Fruit fly (Drosophila melanogaster) whole organism, embryonic: ENCODE measurements around the gene Mlp84B.

Experiments used
- Atf3 ChIP-seq: fragments of 200-800 bp; sonication (Bioruptor generic); optimal IDR thresholded peaks from 3 replicates; lab custom pipeline; 2016; ENCODE audit warnings: missing biosample characterization, missing genetic modification characterization
- CG10543 ChIP-seq: fragments of 200-800 bp; sonication (Bioruptor generic); optimal IDR thresholded peaks from 3 replicates; lab custom pipeline; 2017; ENCODE audit warnings: missing biosample characterization, mild to moderate bottlenecking, missing genetic modification characterization, moderate library complexity
- CG12659 ChIP-seq: fragments of 200-800 bp; sonication (Bioruptor generic); optimal IDR thresholded peaks from 3 replicates; lab custom pipeline; 2017; ENCODE audit warnings: mild to moderate bottlenecking, missing biosample characterization, missing genetic modification reagents, missing genetic modification characterization
- CG13296 ChIP-seq: fragments of 200-800 bp; sonication (Bioruptor generic); optimal IDR thresholded peaks from 3 replicates; lab custom pipeline; 2018; ENCODE audit warnings: missing biosample characterization, mild to moderate bottlenecking, missing genetic modification characterization
- CG14441 ChIP-seq: fragments of 200-800 bp; sonication (Bioruptor generic); IDR thresholded peaks from 2 replicates; pipeline ENCODE4 v1.3.6; 2022; ENCODE audit warnings: missing biosample characterization, missing genetic modification characterization
- CG1603 ChIP-seq: fragments of 200-800 bp; sonication (Bioruptor generic); optimal IDR thresholded peaks from 2 replicates; lab custom pipeline; 2019; ENCODE audit warnings: missing biosample characterization, mild to moderate bottlenecking, missing genetic modification characterization, moderate library complexity
- CG1647 ChIP-seq: fragments of 200-800 bp; sonication (Bioruptor generic); optimal IDR thresholded peaks from 3 replicates; lab custom pipeline; 2016; ENCODE audit warnings: missing biosample characterization, missing genetic modification characterization
- CG17385 ChIP-seq: fragments of 200-800 bp; sonication (Bioruptor generic); optimal IDR thresholded peaks from 3 replicates; lab custom pipeline; 2018; ENCODE audit warnings: missing biosample characterization, mild to moderate bottlenecking, missing genetic modification characterization
- CG1832 ChIP-seq: fragments of 200-800 bp; sonication (Bioruptor generic); optimal IDR thresholded peaks from 2 replicates; lab custom pipeline; 2017; ENCODE audit warnings: missing biosample characterization, mild to moderate bottlenecking, missing genetic modification characterization, inconsistent platforms
- CG2129 ChIP-seq: fragments of 200-800 bp; sonication (Bioruptor generic); IDR thresholded peaks from 2 replicates; pipeline ENCODE4 v1.3.6; 2022; ENCODE audit warnings: missing biosample characterization, missing genetic modification characterization; ENCODE audit not compliant: partially characterized antibody
- CG32767 ChIP-seq: fragments of 200-800 bp; sonication (Bioruptor generic); IDR thresholded peaks from 2 replicates; pipeline ENCODE4 v1.3.6; 2022; ENCODE audit warnings: missing biosample characterization, missing genetic modification characterization
- CG4360 ChIP-seq: fragments of 200-800 bp; sonication (Bioruptor generic); IDR thresholded peaks from 2 replicates; pipeline ENCODE4 v1.3.6; 2022; ENCODE audit warnings: missing biosample characterization, missing genetic modification characterization
- CG4854 ChIP-seq: fragments of 200-800 bp; sonication (Bioruptor generic); optimal IDR thresholded peaks from 2 replicates; lab custom pipeline; 2016; ENCODE audit warnings: missing biosample characterization, missing genetic modification characterization, inconsistent platforms
- CG5953 ChIP-seq: fragments of 200-800 bp; sonication (Bioruptor generic); IDR thresholded peaks from 2 replicates; pipeline ENCODE4 v1.3.6; 2022; ENCODE audit warnings: missing biosample characterization, missing genetic modification characterization
- CG6175 ChIP-seq: fragments of 200-800 bp; sonication (Bioruptor generic); IDR thresholded peaks from 3 replicates; pipeline ENCODE4 v1.3.6; 2022; ENCODE audit warnings: missing biosample characterization, missing genetic modification characterization
- CG6813 ChIP-seq: fragments of 200-800 bp; sonication (Bioruptor generic); optimal IDR thresholded peaks from 2 replicates; lab custom pipeline; 2017; ENCODE audit warnings: missing biosample characterization, missing genetic modification characterization, mild to moderate bottlenecking, moderate library complexity, missing genetic modification reagents
- CG7372 ChIP-seq: fragments of 200-800 bp; sonication (Bioruptor generic); IDR thresholded peaks from 2 replicates; pipeline ENCODE4 v1.3.6; 2022; ENCODE audit warnings: missing biosample characterization, missing genetic modification characterization
- CG8290 ChIP-seq, 3 experiments: fragments of 200-800 bp; sonication (Bioruptor generic); optimal IDR thresholded peaks; 2 replicates each; lab custom pipeline; 2016 to 2019; ENCODE audit warnings: missing biosample characterization in 3 of 3, missing genetic modification characterization in 3 of 3, mild to moderate bottlenecking in 2 of 3, moderate library complexity in 1 of 3
- CG8388 ChIP-seq: fragments of 200-800 bp; sonication (Bioruptor generic); optimal IDR thresholded peaks from 2 replicates; lab custom pipeline; 2019; ENCODE audit warnings: missing biosample characterization, mild to moderate bottlenecking, missing genetic modification characterization, moderate library complexity
- CG8765 ChIP-seq: fragments of 200-800 bp; sonication (Bioruptor generic); IDR thresholded peaks from 2 replicates; pipeline ENCODE4 v1.3.6; 2022; ENCODE audit warnings: missing biosample characterization, missing genetic modification characterization
- CG9817 ChIP-seq: fragments of 200-800 bp; sonication (Bioruptor generic); optimal IDR thresholded peaks from 2 replicates; lab custom pipeline; 2018; ENCODE audit warnings: missing biosample characterization, mild to moderate bottlenecking, missing genetic modification characterization, moderate library complexity
- Chrac-16 ChIP-seq: fragments of 200-800 bp; sonication (Bioruptor generic); optimal IDR thresholded peaks from 3 replicates; lab custom pipeline; 2016; ENCODE audit warnings: missing biosample characterization, missing genetic modification characterization
- Dll ChIP-seq: fragments of 200-800 bp; sonication (Bioruptor generic); IDR thresholded peaks from 4 replicates; pipeline ENCODE4 v1.3.6; 2022; ENCODE audit warnings: missing biosample characterization, missing genetic modification characterization; ENCODE audit not compliant: partially characterized antibody
- ERR ChIP-seq: fragments of 200-800 bp; sonication (Bioruptor generic); optimal IDR thresholded peaks from 2 replicates; lab custom pipeline; 2016; ENCODE audit warnings: missing biosample characterization, missing genetic modification characterization
- Elba2 ChIP-seq: fragments of 200-800 bp; sonication (Bioruptor generic); optimal IDR thresholded peaks from 3 replicates; lab custom pipeline; 2016; ENCODE audit warnings: missing biosample characterization, missing genetic modification characterization
- Ets97D ChIP-seq: fragments of 200-800 bp; sonication (Bioruptor generic); optimal IDR thresholded peaks from 3 replicates; lab custom pipeline; 2016; ENCODE audit warnings: missing biosample characterization, missing genetic modification characterization
- GATAe ChIP-seq: fragments of 200-800 bp; sonication (Bioruptor generic); conservative IDR thresholded peaks from 2 replicates; pipeline ENCODE4 v1.3.6; 2022; ENCODE audit warnings: missing biosample characterization, missing genetic modification characterization
- Lpt ChIP-seq: fragments of >200 bp; optimal IDR thresholded peaks from 2 replicates; lab custom pipeline; 2018; ENCODE audit warnings: missing biosample characterization, missing genetic modification characterization
- MESR4 ChIP-seq: fragments of 200-800 bp; sonication (Bioruptor generic); optimal IDR thresholded peaks from 2 replicates; lab custom pipeline; 2018; ENCODE audit warnings: missing biosample characterization, mild to moderate bottlenecking, missing genetic modification characterization, moderate library complexity
- Nf-YB ChIP-seq: fragments of 200-800 bp; sonication (Bioruptor generic); optimal IDR thresholded peaks from 3 replicates; lab custom pipeline; 2019; ENCODE audit warnings: missing biosample characterization, mild to moderate bottlenecking, missing genetic modification characterization, moderate library complexity
- Rx ChIP-seq: fragments of 200-800 bp; sonication (Bioruptor generic); IDR thresholded peaks from 2 replicates; pipeline ENCODE4 v1.3.6; 2022; ENCODE audit warnings: missing biosample characterization, missing genetic modification characterization
- Sox100B ChIP-seq: fragments of 200-800 bp; sonication (Bioruptor generic); optimal IDR thresholded peaks from 3 replicates; lab custom pipeline; 2018; ENCODE audit warnings: missing biosample characterization, mild to moderate bottlenecking, missing genetic modification characterization
- aop ChIP-seq: fragments of 200-800 bp; sonication (Bioruptor generic); IDR thresholded peaks from 2 replicates; pipeline ENCODE4 v1.3.6; 2022; ENCODE audit warnings: missing biosample characterization, missing genetic modification characterization
- btn ChIP-seq: fragments of 200-800 bp; sonication (Bioruptor generic); optimal IDR thresholded peaks from 2 replicates; lab custom pipeline; 2016; ENCODE audit warnings: missing biosample characterization, missing genetic modification characterization
- chif ChIP-seq, 2 experiments: fragments of 200-800 bp; sonication (Bioruptor generic); optimal IDR thresholded peaks; 3 replicates each; lab custom pipeline; 2016; ENCODE audit warnings: missing biosample characterization in 2 of 2, missing genetic modification characterization in 2 of 2
- dmrt99B ChIP-seq: fragments of 200-800 bp; sonication (Bioruptor generic); optimal IDR thresholded peaks from 2 replicates; lab custom pipeline; 2018; ENCODE audit warnings: missing biosample characterization, mild to moderate bottlenecking, missing genetic modification characterization, moderate library complexity
- ewg ChIP-seq: fragments of 200-800 bp; sonication (Bioruptor generic); optimal IDR thresholded peaks from 3 replicates; lab custom pipeline; 2017; ENCODE audit warnings: mild to moderate bottlenecking, missing biosample characterization, missing genetic modification reagents, missing genetic modification characterization
- fd96Cb ChIP-seq: fragments of 200-800 bp; sonication (Bioruptor generic); optimal IDR thresholded peaks from 2 replicates; lab custom pipeline; 2018; ENCODE audit warnings: missing biosample characterization, mild to moderate bottlenecking, missing genetic modification characterization, moderate library complexity
- h ChIP-seq: fragments of >200 bp; optimal IDR thresholded peaks from 2 replicates; lab custom pipeline; 2017
- her ChIP-seq: fragments of 200-800 bp; sonication (Bioruptor generic); optimal IDR thresholded peaks from 2 replicates; lab custom pipeline; 2016; ENCODE audit warnings: missing biosample characterization, missing genetic modification characterization
- nom ChIP-seq: fragments of 200-800 bp; sonication (Bioruptor generic); optimal IDR thresholded peaks from 2 replicates; lab custom pipeline; 2017; ENCODE audit warnings: missing biosample characterization, missing genetic modification characterization, mild to moderate bottlenecking, moderate library complexity, missing genetic modification reagents
- pum ChIP-seq: fragments of 200-800 bp; sonication (Bioruptor generic); optimal IDR thresholded peaks from 2 replicates; lab custom pipeline; 2016; ENCODE audit warnings: missing biosample characterization, missing genetic modification characterization
- row ChIP-seq: fragments of 200-800 bp; sonication (Bioruptor generic); IDR thresholded peaks from 3 replicates; pipeline ENCODE4 v1.3.6; 2022; ENCODE audit warnings: missing biosample characterization, missing genetic modification characterization
- sc ChIP-seq, 3 experiments: fragments of >200 bp in 2 of 3; fragments of 200-800 bp in 1 of 3; sonication (Bioruptor generic) in 1 of 3; optimal IDR thresholded peaks; 2 replicates in 2 of 3; 3 replicates in 1 of 3; lab custom pipeline; 2017; ENCODE audit warnings: mild to moderate bottlenecking in 1 of 3, missing biosample characterization in 1 of 3, missing genetic modification characterization in 1 of 3, missing genetic modification reagents in 1 of 3
- slou ChIP-seq: fragments of 200-800 bp; sonication (Bioruptor generic); optimal IDR thresholded peaks from 3 replicates; lab custom pipeline; 2016; ENCODE audit warnings: missing biosample characterization, missing genetic modification characterization
- tio ChIP-seq: fragments of 200-800 bp; sonication (Bioruptor generic); optimal IDR thresholded peaks from 2 replicates; lab custom pipeline; 2017; ENCODE audit warnings: missing biosample characterization, missing genetic modification characterization, inconsistent platforms
- tll ChIP-seq, 2 experiments: fragments of 200-800 bp in 1 of 2; fragments of >200 bp in 1 of 2; sonication (Bioruptor generic) in 1 of 2; optimal IDR thresholded peaks; 2 replicates each; lab custom pipeline; 2017 to 2019; ENCODE audit warnings: missing biosample characterization in 2 of 2, missing genetic modification characterization in 2 of 2, mild to moderate bottlenecking in 1 of 2, moderate library complexity in 1 of 2
- ttk ChIP-seq: fragments of 200-800 bp; sonication (Bioruptor generic); IDR thresholded peaks from 2 replicates; pipeline ENCODE4 v2.1.2; 2022; ENCODE audit warnings: missing biosample characterization, missing genetic modification characterization
- unpg ChIP-seq: fragments of 200-800 bp; sonication (Bioruptor generic); optimal IDR thresholded peaks from 3 replicates; lab custom pipeline; 2018; ENCODE audit warnings: missing biosample characterization, mild to moderate bottlenecking, missing genetic modification characterization, moderate library complexity
- wdn ChIP-seq: fragments of 200-800 bp; sonication (Bioruptor generic); IDR thresholded peaks from 2 replicates; pipeline ENCODE4 v1.3.6; 2022; ENCODE audit warnings: missing biosample characterization, missing genetic modification characterization

Mlp84B gene

DNA sequence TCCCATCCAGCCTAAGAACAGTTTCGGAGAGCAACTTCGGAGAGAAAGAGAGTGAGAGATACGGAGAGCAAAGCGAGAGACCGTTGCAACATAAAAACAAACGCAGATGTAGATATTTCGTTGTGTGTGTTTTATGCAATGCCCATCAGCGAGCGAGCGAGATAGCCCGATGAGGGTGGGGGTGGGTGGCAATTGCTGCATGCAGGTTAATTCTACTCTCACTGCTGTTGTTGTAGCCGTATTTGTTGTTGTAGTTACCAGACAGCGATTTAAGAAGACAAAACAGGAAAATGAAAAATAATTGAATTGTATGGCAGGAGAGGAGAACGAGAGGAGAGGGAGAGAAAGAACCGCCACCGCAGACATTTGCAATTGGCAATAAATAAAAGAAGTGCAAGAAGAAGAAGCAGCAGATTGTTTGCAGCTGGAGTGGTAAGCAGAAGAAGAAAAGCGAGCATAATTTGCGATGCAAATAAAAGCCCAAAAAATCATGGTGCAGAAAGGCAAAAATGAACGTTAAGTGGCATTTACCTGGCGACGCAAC, 7.7 kb downstream of the Mlp84B start (continued):
- TF ChIP-seq Chrac-16 (GFP tag; lab: Kevin White, UChicago) (no peak), CG2129 (GFP tag; lab: Robert Waterston, UW) (no peak), CG7372 (no peak), CG5953 (GFP tag; lab: Robert Waterston, UW) (no peak), CG6813 (no peak), Elba2 (GFP tag; lab: Kevin White, UChicago) (no peak), CG13296 (no peak), CG8290 (GFP tag; optimal IDR thresholded peaks at IDR 0.05; lab: Kevin White, UChicago) (no peak), CG8290 (tag; optimal IDR thresholded peaks at IDR 0.05; lab: Kevin White, UChicago) (no peak), Nf-YB (no peak), chif (GFP tag; optimal IDR thresholded peaks at IDR 0.05; lab: Kevin White, UChicago) (no peak), Lpt (GFP tag; lab: Kevin White, UChicago) (no peak), nom (GFP tag; lab: Kevin White, UChicago) (peak; percentile 57), row (GFP tag; lab: Robert Waterston, UW) (no peak), aop (GFP tag; lab: Robert Waterston, UW) (no peak), ttk (GFP tag; lab: Robert Waterston, UW) (no peak), CG14441 (GFP tag; lab: Robert Waterston, UW) (no peak), fd96Cb (tag; lab: Kevin White, UChicago) (no peak), Atf3 (GFP tag; lab: Kevin White, UChicago) (no peak), pum (no peak), dmrt99B (tag; lab: Kevin White, UChicago) (no peak), CG6175 (GFP tag; lab: Robert Waterston, UW) (no peak), CG32767 (GFP tag; lab: Robert Waterston, UW) (no peak), GATAe (GFP tag; lab: Robert Waterston, UW) (no peak), CG8765 (GFP tag; lab: Robert Waterston, UW) (no peak), CG12659 (GFP tag; lab: Kevin White, UChicago) (no peak), sc (optimal IDR thresholded peaks at IDR 0.05; lab: Kevin White, UChicago) (no peak), sc (GFP tag; optimal IDR thresholded peaks at IDR 0.05; lab: Kevin White, UChicago) (no peak), wdn (no peak), h (lab: Kevin White, UChicago) (no peak), ewg (GFP tag; lab: Kevin White, UChicago) (no peak), unpg (GFP tag; lab: Kevin White, UChicago) (no peak), tll (GFP tag; optimal IDR thresholded peaks at IDR 0.05; lab: Kevin White, UChicago) (no peak), CG4360 (GFP tag; lab: Robert Waterston, UW) (peak; percentile 96), slou (no peak), CG4854 (GFP tag; lab: Kevin White, UChicago) (no peak), CG1832 (GFP tag; lab: Kevin White, UChicago) (peak; percentile 49), MESR4 (no peak), CG8388 (GFP tag; lab: Kevin White, UChicago) (no peak), CG1603 (tag; lab: Kevin White, UChicago) (no peak), Rx (no peak), btn (no peak), CG17385 (GFP tag; lab: Kevin White, UChicago) (peak; percentile 70), tio (GFP tag; lab: Kevin White, UChicago) (no peak), Dll (GFP tag; lab: Robert Waterston, UW) (0 out of 4 replicates have a peak, but pooled peaks have one; percentile 20), Ets97D (GFP tag; lab: Kevin White, UChicago) (no peak), her (GFP tag; lab: Kevin White, UChicago) (no peak), ERR (GFP tag; lab: Kevin White, UChicago) (no peak), CG9817 (no peak), CG10543 (GFP tag; lab: Kevin White, UChicago) (no peak), CG1647 (GFP tag; lab: Kevin White, UChicago) (no peak), Sox100B (no peak)
